Fruit fly (Drosophila melanogaster): ENCODE results near the gene S-Lap4.

Gene S-Lap4

dm6 chr3L:10515785-10516706 lies 25.4 kb downstream of the S-Lap4 start:
- no peak for TF ChIP-seq noc (tag; optimal IDR thresholded peaks at IDR 0.05)

dm6 chr3L:10516707-10517450 lies 26.2 kb downstream of the S-Lap4 start:
- TF ChIP-seq noc (tag; optimal IDR thresholded peaks at IDR 0.05), result no peak

- TF ChIP-seq noc (tag; optimal IDR thresholded peaks at IDR 0.05), result no peak
These were observed 27.1 kb downstream of the S-Lap4 start for dm6 chr3L:10517451-10518385.

dm6 chr3L:10518945-10519344 lies 28.3 kb downstream of the S-Lap4 start:
- no peak for TF ChIP-seq noc (tag; optimal IDR thresholded peaks at IDR 0.05)

dm6 chr3L:10521624-10522023 lies 31.0 kb downstream of the S-Lap4 start:
- no peak for TF ChIP-seq noc (tag; optimal IDR thresholded peaks at IDR 0.05)

dm6 chr3L:10522391-10523214 lies 31.9 kb downstream of the S-Lap4 start:
- no peak for TF ChIP-seq noc (tag; optimal IDR thresholded peaks at IDR 0.05)

dm6 chr3L:10525168-10525567 lies 34.5 kb downstream of the S-Lap4 start:
- no peak for TF ChIP-seq noc (tag; optimal IDR thresholded peaks at IDR 0.05)

- TF ChIP-seq noc (tag; optimal IDR thresholded peaks at IDR 0.05), result no peak
These were observed 35.2 kb downstream of the S-Lap4 start for dm6 chr3L:10525641-10526382.

dm6 chr3L:10528251-10528650 lies 37.6 kb downstream of the S-Lap4 start:
- no peak for TF ChIP-seq noc (tag; optimal IDR thresholded peaks at IDR 0.05)

dm6 chr3L:10531059-10531458 lies 40.4 kb downstream of the S-Lap4 start:
- TF ChIP-seq noc (tag; optimal IDR thresholded peaks at IDR 0.05), result no peak

- no peak for TF ChIP-seq noc (tag; optimal IDR thresholded peaks at IDR 0.05)
These were observed 41.4 kb downstream of the S-Lap4 start for dm6 chr3L:10531907-10532581.

- no peak for TF ChIP-seq noc (tag; optimal IDR thresholded peaks at IDR 0.05)
These were observed 43.2 kb downstream of the S-Lap4 start for dm6 chr3L:10533878-10534277.

- no peak for TF ChIP-seq noc (tag; optimal IDR thresholded peaks at IDR 0.05)
These were observed 44.4 kb downstream of the S-Lap4 start for dm6 chr3L:10535105-10535504.

dm6 chr3L:10536297-10536696 lies 45.6 kb downstream of the S-Lap4 start:
- no peak for TF ChIP-seq noc (tag; optimal IDR thresholded peaks at IDR 0.05)
